Worm (Caenorhabditis elegans): ENCODE measurements around the gene str-225.
"Not testable (repeated sequence)": the region's sequence is repeated elsewhere in the genome, so short reads cannot be mapped to it uniquely, and the experiment has no call there.

DNA sequence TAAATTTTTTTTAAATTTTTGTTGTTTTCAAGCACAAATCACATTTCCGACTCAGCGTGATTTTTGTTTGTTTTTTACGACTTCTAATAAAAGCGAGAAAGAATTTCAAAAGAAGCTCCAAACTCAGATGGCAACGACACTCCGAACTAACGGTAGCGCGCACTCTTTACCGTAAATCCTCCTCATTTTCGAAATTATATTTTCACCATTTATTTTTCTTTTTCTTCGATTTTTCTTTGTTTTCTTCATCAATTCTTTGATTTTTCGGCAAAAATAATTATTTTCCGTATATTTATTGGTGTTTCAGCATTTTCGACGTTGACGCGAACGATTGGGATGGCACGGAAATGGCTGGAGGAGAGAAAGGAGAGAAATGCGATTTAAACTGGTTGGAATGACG lies 51.1 kb downstream of the str-225 start, which contains the start of gene T24A6.1:
- TF ChIP-seq hnd-1, ets-7 (tag; optimal IDR thresholded peaks at IDR 0.05): not testable (repeated sequence)

All from whole organism, early embryonic.